Fruit fly (Drosophila melanogaster) whole organism, embryonic: ENCODE data around the gene Sec13.

Experiments used
- B-H1 ChIP-seq: fragments of 200-800 bp; sonication (Bioruptor generic); IDR thresholded peaks from 3 replicates; pipeline ENCODE4 v1.3.6; 2022; ENCODE audit warnings: missing biosample characterization, missing genetic modification characterization
- CG10543 ChIP-seq: fragments of 200-800 bp; sonication (Bioruptor generic); optimal IDR thresholded peaks from 3 replicates; lab custom pipeline; 2017; ENCODE audit warnings: missing biosample characterization, mild to moderate bottlenecking, missing genetic modification characterization, moderate library complexity
- CG11085 ChIP-seq: fragments of 200-800 bp; sonication (Bioruptor generic); IDR thresholded peaks from 2 replicates; pipeline ENCODE4 v1.3.6; 2022; ENCODE audit warnings: missing biosample characterization, missing genetic modification characterization
- CG11696 ChIP-seq: fragments of 200-800 bp; sonication (Bioruptor generic); IDR thresholded peaks from 2 replicates; pipeline ENCODE4 v1.3.6; 2022; ENCODE audit warnings: missing biosample characterization, missing genetic modification characterization
- CG12219 ChIP-seq: fragments of 200-800 bp; sonication (Bioruptor generic); optimal IDR thresholded peaks from 3 replicates; lab custom pipeline; 2018; ENCODE audit warnings: missing biosample characterization, mild to moderate bottlenecking, missing genetic modification characterization
- CG1233 ChIP-seq: fragments of 200-800 bp; sonication (Bioruptor generic); optimal IDR thresholded peaks from 4 replicates; lab custom pipeline; 2018; ENCODE audit warnings: missing biosample characterization, mild to moderate bottlenecking, missing genetic modification characterization
- CG12391 ChIP-seq: fragments of 200-800 bp; sonication (Bioruptor generic); optimal IDR thresholded peaks from 3 replicates; lab custom pipeline; 2018; ENCODE audit warnings: missing biosample characterization, mild to moderate bottlenecking, missing genetic modification characterization, moderate library complexity
- CG17385 ChIP-seq: fragments of 200-800 bp; sonication (Bioruptor generic); optimal IDR thresholded peaks from 3 replicates; lab custom pipeline; 2018; ENCODE audit warnings: missing biosample characterization, mild to moderate bottlenecking, missing genetic modification characterization
- CG17829 ChIP-seq: fragments of 200-800 bp; optimal IDR thresholded peaks from 2 replicates; lab custom pipeline; 2019; ENCODE audit warnings: missing biosample characterization, mild to moderate bottlenecking, missing genetic modification characterization, moderate library complexity
- CG2875 ChIP-seq: fragments of 200-800 bp; sonication (Bioruptor generic); optimal IDR thresholded peaks from 2 replicates; lab custom pipeline; 2017; ENCODE audit warnings: missing biosample characterization, mild to moderate bottlenecking, missing genetic modification characterization, missing genetic modification reagents
- CG31388 ChIP-seq: fragments of 200-800 bp; sonication (Bioruptor generic); optimal IDR thresholded peaks from 2 replicates; lab custom pipeline; 2016; ENCODE audit warnings: missing biosample characterization, missing genetic modification characterization
- CG3163 ChIP-seq: fragments of 200-800 bp; sonication (Bioruptor generic); optimal IDR thresholded peaks from 3 replicates; lab custom pipeline; 2016; ENCODE audit warnings: missing biosample characterization, missing genetic modification characterization
- CG3407 ChIP-seq: fragments of 200-800 bp; sonication (Bioruptor generic); optimal IDR thresholded peaks from 2 replicates; lab custom pipeline; 2018; ENCODE audit warnings: missing biosample characterization, mild to moderate bottlenecking, missing genetic modification characterization
- CG3726 ChIP-seq: fragments of 200-800 bp; sonication (Bioruptor generic); IDR thresholded peaks from 3 replicates; pipeline ENCODE4, ENCODE4 v1.3.6; 2022; ENCODE audit warnings: missing biosample characterization, missing genetic modification characterization
- CG3838 ChIP-seq: fragments of 200-800 bp; sonication (Bioruptor generic); optimal IDR thresholded peaks from 3 replicates; lab custom pipeline; 2016; ENCODE audit warnings: missing biosample characterization, missing genetic modification characterization
- CG3847 ChIP-seq: fragments of 200-800 bp; sonication (Bioruptor generic); IDR thresholded peaks from 2 replicates; pipeline ENCODE4 v1.3.6; 2022; ENCODE audit warnings: missing biosample characterization, missing genetic modification characterization
- CG6272 ChIP-seq: fragments of 200-800 bp; sonication (Bioruptor generic); IDR thresholded peaks from 2 replicates; pipeline ENCODE4 v1.3.6; 2022; ENCODE audit warnings: missing biosample characterization, missing genetic modification characterization
- CG9609 ChIP-seq: fragments of 200-800 bp; sonication (Bioruptor generic); optimal IDR thresholded peaks from 3 replicates; lab custom pipeline; 2016; ENCODE audit warnings: missing biosample characterization, missing genetic modification characterization
- CHES-1-like ChIP-seq: fragments of 200-800 bp; sonication (Bioruptor generic); optimal IDR thresholded peaks from 2 replicates; lab custom pipeline; 2016; ENCODE audit warnings: missing biosample characterization, missing genetic modification characterization
- CrebB ChIP-seq: fragments of 200-800 bp; sonication (Bioruptor generic); optimal IDR thresholded peaks from 3 replicates; lab custom pipeline; 2018; ENCODE audit warnings: missing biosample characterization, mild to moderate bottlenecking, missing genetic modification characterization
- Dad ChIP-seq: fragments of 200-800 bp; sonication (Bioruptor generic); optimal IDR thresholded peaks from 3 replicates; lab custom pipeline; 2016; ENCODE audit warnings: missing biosample characterization, missing genetic modification characterization
- E2f2 ChIP-seq: fragments of 200-800 bp; sonication (Bioruptor generic); IDR thresholded peaks from 2 replicates; pipeline ENCODE4 v1.3.6; 2022; ENCODE audit warnings: missing biosample characterization, missing genetic modification characterization
- Ets97D ChIP-seq: fragments of 200-800 bp; sonication (Bioruptor generic); optimal IDR thresholded peaks from 3 replicates; lab custom pipeline; 2016; ENCODE audit warnings: missing biosample characterization, missing genetic modification characterization
- GATAe ChIP-seq: fragments of 200-800 bp; sonication (Bioruptor generic); conservative IDR thresholded peaks from 2 replicates; pipeline ENCODE4 v1.3.6; 2022; ENCODE audit warnings: missing biosample characterization, missing genetic modification characterization
- MTF-1 ChIP-seq: fragments of 200-800 bp; sonication (Bioruptor generic); optimal IDR thresholded peaks from 2 replicates; lab custom pipeline; 2018; ENCODE audit warnings: missing biosample characterization, mild to moderate bottlenecking, missing genetic modification characterization, borderline replicate concordance
- Mad ChIP-seq: fragments of 200-800 bp; sonication (Bioruptor generic); optimal IDR thresholded peaks from 2 replicates; lab custom pipeline; 2016; ENCODE audit warnings: missing biosample characterization, missing genetic modification characterization
- NC2β ChIP-seq: fragments of 200-800 bp; sonication (Bioruptor generic); optimal IDR thresholded peaks from 2 replicates; lab custom pipeline; 2016; ENCODE audit warnings: missing biosample characterization, missing genetic modification characterization
- Oli ChIP-seq: fragments of 200-800 bp; sonication (Bioruptor generic); optimal IDR thresholded peaks from 2 replicates; lab custom pipeline; 2018; ENCODE audit warnings: missing biosample characterization, mild to moderate bottlenecking, missing genetic modification characterization, moderate library complexity
- Poxn ChIP-seq: fragments of 200-800 bp; sonication (Bioruptor generic); IDR thresholded peaks from 2 replicates; pipeline ENCODE4 v1.3.6; 2022; ENCODE audit warnings: missing biosample characterization, missing genetic modification characterization
- Sox100B ChIP-seq: fragments of 200-800 bp; sonication (Bioruptor generic); optimal IDR thresholded peaks from 3 replicates; lab custom pipeline; 2018; ENCODE audit warnings: missing biosample characterization, mild to moderate bottlenecking, missing genetic modification characterization
- aop ChIP-seq: fragments of 200-800 bp; sonication (Bioruptor generic); IDR thresholded peaks from 2 replicates; pipeline ENCODE4 v1.3.6; 2022; ENCODE audit warnings: missing biosample characterization, missing genetic modification characterization
- br ChIP-seq: fragments of >200 bp; optimal IDR thresholded peaks from 2 replicates; lab custom pipeline; 2017
- bsh ChIP-seq, 2 experiments: fragments of 200-800 bp; sonication (Bioruptor generic); optimal IDR thresholded peaks; 2 replicates each; lab custom pipeline; 2017 to 2018; ENCODE audit warnings: mild to moderate bottlenecking in 2 of 2, missing biosample characterization in 2 of 2, missing genetic modification characterization in 2 of 2, moderate library complexity in 1 of 2
- btn ChIP-seq: fragments of 200-800 bp; sonication (Bioruptor generic); optimal IDR thresholded peaks from 2 replicates; lab custom pipeline; 2016; ENCODE audit warnings: missing biosample characterization, missing genetic modification characterization
- corto ChIP-seq: fragments of 200-800 bp; sonication (Bioruptor generic); optimal IDR thresholded peaks from 2 replicates; lab custom pipeline; 2016; ENCODE audit warnings: missing biosample characterization, mild to moderate bottlenecking, missing genetic modification characterization, moderate library complexity
- dati ChIP-seq: fragments of 200-800 bp; sonication (Bioruptor generic); IDR thresholded peaks from 2 replicates; pipeline ENCODE4 v1.3.6; 2022; ENCODE audit warnings: missing biosample characterization, missing genetic modification characterization
- fd3F ChIP-seq: fragments of 200-800 bp; sonication (Bioruptor generic); optimal IDR thresholded peaks from 2 replicates; lab custom pipeline; 2018; ENCODE audit warnings: missing biosample characterization, mild to moderate bottlenecking, missing genetic modification characterization, moderate library complexity
- gce ChIP-seq: fragments of 200-800 bp; sonication (Bioruptor generic); IDR thresholded peaks from 3 replicates; pipeline ENCODE4 v1.3.6; 2022; ENCODE audit warnings: missing biosample characterization, missing genetic modification characterization
- grn ChIP-seq: fragments of 200-800 bp; sonication (Bioruptor generic); optimal IDR thresholded peaks from 3 replicates; lab custom pipeline; 2017; ENCODE audit warnings: missing biosample characterization, missing genetic modification characterization
- gsb ChIP-seq: fragments of 200-800 bp; sonication (Bioruptor generic); IDR thresholded peaks from 2 replicates; pipeline ENCODE4 v1.3.6; 2022; ENCODE audit warnings: missing biosample characterization, missing genetic modification characterization
- gsb-n ChIP-seq: fragments of 200-800 bp; sonication (Bioruptor generic); optimal IDR thresholded peaks from 3 replicates; lab custom pipeline; 2018; ENCODE audit warnings: missing biosample characterization, mild to moderate bottlenecking, missing genetic modification characterization
- ham ChIP-seq: fragments of 200-800 bp; sonication (Bioruptor generic); IDR thresholded peaks from 2 replicates; pipeline ENCODE4 v1.3.6; 2022; ENCODE audit warnings: missing biosample characterization, missing genetic modification characterization
- lab ChIP-seq: fragments of 200-800 bp; sonication (Bioruptor generic); optimal IDR thresholded peaks from 3 replicates; lab custom pipeline; 2017; ENCODE audit warnings: missing biosample characterization, missing genetic modification characterization, mild to moderate bottlenecking, moderate library complexity, missing genetic modification reagents
- lola ChIP-seq, 3 experiments: fragments of >200 bp in 2 of 3; fragments of 200-800 bp in 1 of 3; sonication (Bioruptor generic) in 1 of 3; optimal IDR thresholded peaks; 2 replicates each; lab custom pipeline; 2017 to 2019; ENCODE audit warnings: missing biosample characterization in 3 of 3, missing genetic modification characterization in 3 of 3, mild to moderate bottlenecking in 1 of 3, moderate library complexity in 1 of 3
- luna ChIP-seq: fragments of 200-800 bp; sonication (Bioruptor generic); optimal IDR thresholded peaks from 2 replicates; lab custom pipeline; 2016; ENCODE audit warnings: missing biosample characterization, missing genetic modification characterization
- oc ChIP-seq: fragments of 200-800 bp; sonication (Bioruptor generic); optimal IDR thresholded peaks from 2 replicates; lab custom pipeline; 2018; ENCODE audit warnings: missing biosample characterization, mild to moderate bottlenecking, missing genetic modification characterization, moderate library complexity
- rib ChIP-seq: fragments of 200-800 bp; sonication (Bioruptor generic); IDR thresholded peaks from 2 replicates; pipeline ENCODE4 v1.3.6; 2022; ENCODE audit warnings: missing biosample characterization, missing genetic modification characterization
- ro ChIP-seq: fragments of 200-800 bp; sonication (Bioruptor generic); IDR thresholded peaks from 2 replicates; pipeline ENCODE4 v1.3.6; 2022; ENCODE audit warnings: missing biosample characterization, missing genetic modification characterization
- wdn ChIP-seq: fragments of 200-800 bp; sonication (Bioruptor generic); IDR thresholded peaks from 2 replicates; pipeline ENCODE4 v1.3.6; 2022; ENCODE audit warnings: missing biosample characterization, missing genetic modification characterization
- yki ChIP-seq: fragments of >200 bp; optimal IDR thresholded peaks from 3 replicates; lab custom pipeline; 2018
- zen2 ChIP-seq: fragments of 200-800 bp; sonication (Bioruptor generic); IDR thresholded peaks from 3 replicates; pipeline ENCODE4 v1.3.6; 2022; ENCODE audit warnings: missing biosample characterization, missing genetic modification characterization; ENCODE audit not compliant: partially characterized antibody
- zfh2 ChIP-seq: fragments of 200-800 bp; sonication (Bioruptor generic); optimal IDR thresholded peaks from 2 replicates; lab custom pipeline; 2016; ENCODE audit warnings: missing biosample characterization, missing genetic modification characterization

Sec13 gene

dm6 chr3R:23356920-23357386 lies 875 bp downstream of the Sec13 start (continued):
- no peak for TF ChIP-seq ham (GFP tag; lab: Robert Waterston, UW)
- peak; percentile 92 for TF ChIP-seq fd3F (GFP tag; lab: Kevin White, UChicago)
- TF ChIP-seq GATAe (GFP tag; lab: Robert Waterston, UW), result no peak
- TF ChIP-seq yki (lab: Kevin White, UChicago), result no peak
- peak; percentile 49 for TF ChIP-seq CG11696
- peak; percentile 91 for TF ChIP-seq Sox100B
- TF ChIP-seq CG17385 (GFP tag; lab: Kevin White, UChicago), result peak; percentile 92
- TF ChIP-seq CG2875 (GFP tag; lab: Kevin White, UChicago), result peak; percentile 67
- TF ChIP-seq aop, result no peak
- TF ChIP-seq grn (GFP tag; lab: Kevin White, UChicago), result no peak
- no peak for TF ChIP-seq CG6272 (GFP tag; lab: Robert Waterston, UW)
- peak; percentile 16; the same call in 1 of the 2 replicates for TF ChIP-seq ro (GFP tag; lab: Robert Waterston, UW)
- no peak for TF ChIP-seq zen2 (GFP tag; lab: Robert Waterston, UW)
- no peak for TF ChIP-seq CG3163
- no peak for TF ChIP-seq btn
- TF ChIP-seq gsb (GFP tag; lab: Robert Waterston, UW), result peak; percentile 55; the same call in 1 of the 2 replicates
- TF ChIP-seq E2f2 (GFP tag; lab: Robert Waterston, UW), result peak; percentile 54; the same call in 1 of the 2 replicates
- TF ChIP-seq br, result no peak
- TF ChIP-seq gsb-n (tag; lab: Kevin White, UChicago), result peak; percentile 81
- TF ChIP-seq Ets97D (GFP tag; lab: Kevin White, UChicago), result no peak
- TF ChIP-seq CG10543 (GFP tag; lab: Kevin White, UChicago), result peak; percentile 50
- TF ChIP-seq CrebB (tag; lab: Kevin White, UChicago), result peak; percentile 83
- no peak for TF ChIP-seq luna
- TF ChIP-seq gce (GFP tag; lab: Robert Waterston, UW), result peak; percentile 66; the same call in 1 of the 3 replicates
- TF ChIP-seq Poxn (GFP tag; lab: Robert Waterston, UW), result no peak
- peak; percentile 84 for TF ChIP-seq CG1233 (GFP tag; lab: Kevin White, UChicago)
- TF ChIP-seq oc, result peak; percentile 92
- TF ChIP-seq CG3838, result no peak
- peak; percentile 16; the same call in 1 of the 2 replicates for TF ChIP-seq CG11085
- TF ChIP-seq CG12219, result peak; percentile 82
- peak; percentile 64 to 93 for TF ChIP-seq bsh (GFP tag; optimal IDR thresholded peaks at IDR 0.05; lab: Kevin White, UChicago)
- peak; percentile 31 for TF ChIP-seq MTF-1 (GFP tag; lab: Kevin White, UChicago)
- peak; percentile 93 for TF ChIP-seq Oli (tag; lab: Kevin White, UChicago)
- TF ChIP-seq rib (GFP tag; lab: Robert Waterston, UW), result peak; percentile 50; the same call in 1 of the 2 replicates
- TF ChIP-seq CG3726 (GFP tag; lab: Robert Waterston, UW), result peak; percentile 78
- peak; percentile 67 for TF ChIP-seq CG3847 (GFP tag; lab: Robert Waterston, UW)
- TF ChIP-seq Mad (GFP tag; lab: Kevin White, UChicago), result no peak
- no peak for TF ChIP-seq Dad (GFP tag; lab: Kevin White, UChicago)
- TF ChIP-seq CG3407 (GFP tag; lab: Kevin White, UChicago), result peak; percentile 66
- no peak for TF ChIP-seq CHES-1-like (GFP tag; lab: Kevin White, UChicago)
- TF ChIP-seq corto (GFP tag; lab: Kevin White, UChicago), result no peak
- no peak for TF ChIP-seq NC2β (GFP tag; lab: Kevin White, UChicago)
- TF ChIP-seq CG9609 (GFP tag; lab: Kevin White, UChicago), result no peak
- TF ChIP-seq CG17829 (tag; lab: Kevin White, UChicago), result peak; percentile 88
- TF ChIP-seq dati (GFP tag; lab: Robert Waterston, UW), result no peak
- TF ChIP-seq CG12391 (tag; lab: Kevin White, UChicago), result peak; percentile 96
- TF ChIP-seq wdn (GFP tag; lab: Robert Waterston, UW), result peak; percentile 56; the same call in 1 of the 2 replicates
- no peak for TF ChIP-seq zfh2
- TF ChIP-seq CG31388 (GFP tag; lab: Kevin White, UChicago), result no peak
- peak; percentile 73 for TF ChIP-seq B-H1 (GFP tag; lab: Robert Waterston, UW)
- TF ChIP-seq lola (GFP tag; optimal IDR thresholded peaks at IDR 0.05; lab: Kevin White, UChicago), result peak in 1 of 3 experiments; percentile 90
- TF ChIP-seq lab (GFP tag; lab: Kevin White, UChicago), result peak; percentile 85
